Fruit fly (Drosophila melanogaster) whole organism, pupa: Measurements from ENCODE around the gene mRpS23.

Experiments
- CG10348 ChIP-seq: fragments of 200-800 bp; sonication (Bioruptor generic); IDR thresholded peaks from 2 replicates; pipeline ENCODE4 v1.3.6; 2022; ENCODE audit warnings: missing biosample characterization, missing genetic modification characterization
- CG12605 ChIP-seq: fragments of 200-800 bp; sonication (Bioruptor generic); IDR thresholded peaks from 2 replicates; pipeline ENCODE4 v1.3.6; 2022; ENCODE audit warnings: missing biosample characterization, missing genetic modification characterization
- CG13204 ChIP-seq: fragments of 200-800 bp; sonication (Bioruptor generic); optimal IDR thresholded peaks from 2 replicates; lab custom pipeline; 2018; ENCODE audit warnings: missing biosample characterization, mild to moderate bottlenecking, missing genetic modification characterization, moderate library complexity
- CG14655 ChIP-seq: fragments of 200-800 bp; sonication (Bioruptor generic); optimal IDR thresholded peaks from 3 replicates; lab custom pipeline; 2017; ENCODE audit warnings: mild to moderate bottlenecking, missing biosample characterization, missing genetic modification reagents, missing genetic modification characterization
- CG15710 ChIP-seq: fragments of 200-800 bp; sonication (Bioruptor generic); optimal IDR thresholded peaks from 2 replicates; lab custom pipeline; 2018; ENCODE audit warnings: missing biosample characterization, mild to moderate bottlenecking, missing genetic modification characterization, moderate library complexity
- CG17806 ChIP-seq: fragments of 200-800 bp; sonication (Bioruptor generic); optimal IDR thresholded peaks from 2 replicates; lab custom pipeline; 2018; ENCODE audit warnings: missing biosample characterization, mild to moderate bottlenecking, missing genetic modification characterization, moderate library complexity
- CG32121 ChIP-seq: fragments of 200-800 bp; sonication (Bioruptor generic); IDR thresholded peaks from 2 replicates; pipeline ENCODE4 v1.3.6; 2022; ENCODE audit warnings: missing biosample characterization, missing genetic modification characterization
- CG34367 ChIP-seq: fragments of 200-800 bp; sonication (Bioruptor generic); optimal IDR thresholded peaks from 2 replicates; lab custom pipeline; 2018; ENCODE audit warnings: missing biosample characterization, mild to moderate bottlenecking, missing genetic modification characterization
- CG4496 ChIP-seq: fragments of 200-800 bp; sonication (Bioruptor generic); IDR thresholded peaks from 3 replicates; pipeline ENCODE4 v1.3.6; 2022; ENCODE audit warnings: missing biosample characterization, missing genetic modification characterization
- CG8159 ChIP-seq: fragments of 200-800 bp; sonication (Bioruptor generic); optimal IDR thresholded peaks from 3 replicates; lab custom pipeline; 2018; ENCODE audit warnings: missing biosample characterization, mild to moderate bottlenecking, missing genetic modification characterization, moderate library complexity
- CG8301 ChIP-seq: fragments of 200-800 bp; sonication (Bioruptor generic); optimal IDR thresholded peaks from 2 replicates; lab custom pipeline; 2018; ENCODE audit warnings: missing biosample characterization, mild to moderate bottlenecking, missing genetic modification characterization
- CG9948 ChIP-seq: fragments of 200-800 bp; sonication (Bioruptor generic); optimal IDR thresholded peaks from 2 replicates; lab custom pipeline; 2018; ENCODE audit warnings: missing biosample characterization, mild to moderate bottlenecking, missing genetic modification characterization, moderate library complexity
- D1 ChIP-seq: fragments of 200-800 bp; sonication (Bioruptor generic); optimal IDR thresholded peaks from 2 replicates; lab custom pipeline; 2018; ENCODE audit warnings: missing biosample characterization, mild to moderate bottlenecking, missing genetic modification characterization, moderate library complexity
- EcR ChIP-seq: fragments of 200-800 bp; sonication (Bioruptor generic); optimal IDR thresholded peaks from 3 replicates; lab custom pipeline; 2019; ENCODE audit warnings: missing biosample characterization, missing genetic modification characterization, mild to moderate bottlenecking, moderate library complexity, missing genetic modification reagents
- Ets98B ChIP-seq: fragments of 200-800 bp; sonication (Bioruptor generic); IDR thresholded peaks from 2 replicates; pipeline ENCODE4 v1.3.6; 2022; ENCODE audit warnings: missing biosample characterization, missing genetic modification characterization
- Pif1A ChIP-seq: fragments of 200-800 bp; sonication (Bioruptor generic); optimal IDR thresholded peaks from 3 replicates; lab custom pipeline; 2016; ENCODE audit warnings: missing biosample characterization, missing genetic modification characterization
- Pif1B ChIP-seq: fragments of 200-800 bp; sonication (Bioruptor generic); optimal IDR thresholded peaks from 3 replicates; lab custom pipeline; 2016; ENCODE audit warnings: missing biosample characterization, missing genetic modification characterization
- Snoo ChIP-seq: fragments of 200-800 bp; sonication (Bioruptor generic); optimal IDR thresholded peaks from 3 replicates; lab custom pipeline; 2017; ENCODE audit warnings: missing biosample characterization, mild to moderate bottlenecking, missing genetic modification characterization, inconsistent platforms
- fd96Ca ChIP-seq: fragments of 200-800 bp; sonication (Bioruptor generic); IDR thresholded peaks from 3 replicates; pipeline ENCODE4 v1.3.6; 2022; ENCODE audit warnings: missing biosample characterization, missing genetic modification characterization
- gl ChIP-seq: fragments of 200-800 bp; sonication (Bioruptor generic); optimal IDR thresholded peaks from 2 replicates; lab custom pipeline; 2018; ENCODE audit warnings: missing biosample characterization, mild to moderate bottlenecking, missing genetic modification characterization
- rn ChIP-seq: fragments of 200-800 bp; sonication (Bioruptor generic); IDR thresholded peaks from 2 replicates; pipeline ENCODE4 v1.3.6; 2022; ENCODE audit warnings: missing biosample characterization, missing genetic modification characterization

Gene mRpS23

dm6 chr2L:13849125-13849524, 14.3 kb upstream of the mRpS23 start, which contains the start of gene CG7968:
TSS of gene CG7968 (plus strand) at chr2L:13849400.
- TF ChIP-seq CG12605 (no peak), Pif1B (no peak), CG32121 (GFP tag; lab: Robert Waterston, UW) (no peak), rn (GFP tag; lab: Robert Waterston, UW) (no peak), CG10348 (GFP tag; lab: Robert Waterston, UW) (no peak), CG34367 (tag; lab: Kevin White, UChicago) (no peak), fd96Ca (no peak), gl (no peak), EcR (no peak), CG15710 (tag; lab: Kevin White, UChicago) (no peak), CG8159 (tag; lab: Kevin White, UChicago) (no peak), D1 (tag; lab: Kevin White, UChicago) (no peak), CG13204 (GFP tag; lab: Kevin White, UChicago) (no peak)

dm6 chr2L:13847625-13848024, 12.8 kb upstream of the mRpS23 start, which contains the start of gene CG7953:
TSS of gene CG7953 (plus strand) at chr2L:13847925.
- TF ChIP-seq D1 (tag; lab: Kevin White, UChicago): no peak
- no peak for TF ChIP-seq CG15710 (tag; lab: Kevin White, UChicago)
- TF ChIP-seq CG14655 (GFP tag; lab: Kevin White, UChicago): no peak
- TF ChIP-seq CG12605: no peak
- no peak for TF ChIP-seq CG32121 (GFP tag; lab: Robert Waterston, UW)
- no peak for TF ChIP-seq CG4496 (GFP tag; lab: Robert Waterston, UW)
- no peak for TF ChIP-seq CG34367 (tag; lab: Kevin White, UChicago)
- TF ChIP-seq Snoo (tag; lab: Kevin White, UChicago): no peak
- TF ChIP-seq CG9948 (tag; lab: Kevin White, UChicago): no peak
- no peak for TF ChIP-seq Pif1B
- no peak for TF ChIP-seq CG8301 (tag; lab: Kevin White, UChicago)
- TF ChIP-seq gl: no peak
- no peak for TF ChIP-seq rn (GFP tag; lab: Robert Waterston, UW)
- no peak for TF ChIP-seq CG10348 (GFP tag; lab: Robert Waterston, UW)
- no peak for TF ChIP-seq Ets98B (GFP tag; lab: Robert Waterston, UW)
- no peak for TF ChIP-seq CG17806 (tag; lab: Kevin White, UChicago)
- TF ChIP-seq Pif1A: no peak
- TF ChIP-seq CG8159 (tag; lab: Kevin White, UChicago): no peak
- TF ChIP-seq, all 21 proteins: peak for 0

dm6 chr2L:13846239-13846802, 11.4 kb upstream of the mRpS23 start, which contains the start of gene CG7916:
TSS of gene CG7916 (plus strand) at chr2L:13846752.
- TF ChIP-seq CG17806 (tag; lab: Kevin White, UChicago): no peak
- TF ChIP-seq CG13204 (GFP tag; lab: Kevin White, UChicago): no peak
- TF ChIP-seq gl: no peak
- no peak for TF ChIP-seq Pif1B
- TF ChIP-seq CG4496 (GFP tag; lab: Robert Waterston, UW): no peak
- no peak for TF ChIP-seq CG8159 (tag; lab: Kevin White, UChicago)
- no peak for TF ChIP-seq CG32121 (GFP tag; lab: Robert Waterston, UW)
- TF ChIP-seq rn (GFP tag; lab: Robert Waterston, UW): no peak
- no peak for TF ChIP-seq CG9948 (tag; lab: Kevin White, UChicago)
- no peak for TF ChIP-seq CG34367 (tag; lab: Kevin White, UChicago)
- no peak for TF ChIP-seq Snoo (tag; lab: Kevin White, UChicago)
- no peak for TF ChIP-seq CG14655 (GFP tag; lab: Kevin White, UChicago)
- no peak for TF ChIP-seq EcR
- no peak for TF ChIP-seq CG15710 (tag; lab: Kevin White, UChicago)
- no peak for TF ChIP-seq CG10348 (GFP tag; lab: Robert Waterston, UW)
- TF ChIP-seq Pif1A: no peak
- no peak for TF ChIP-seq fd96Ca
- no peak for TF ChIP-seq CG8301 (tag; lab: Kevin White, UChicago)
- no peak for TF ChIP-seq Ets98B (GFP tag; lab: Robert Waterston, UW)
- TF ChIP-seq CG12605: no peak

dm6 chr2L:13845178-13845577, 10.3 kb upstream of the mRpS23 start, which contains the start of gene CG8997:
TSS of gene CG8997 (minus strand) at chr2L:13845325.
- no peak for TF ChIP-seq gl
- no peak for TF ChIP-seq EcR
- no peak for TF ChIP-seq CG10348 (GFP tag; lab: Robert Waterston, UW)
- no peak for TF ChIP-seq CG12605
- TF ChIP-seq CG4496 (GFP tag; lab: Robert Waterston, UW): no peak
- TF ChIP-seq Pif1B: no peak
- no peak for TF ChIP-seq Snoo (tag; lab: Kevin White, UChicago)
- no peak for TF ChIP-seq rn (GFP tag; lab: Robert Waterston, UW)
- TF ChIP-seq Ets98B (GFP tag; lab: Robert Waterston, UW): no peak
- TF ChIP-seq CG17806 (tag; lab: Kevin White, UChicago): no peak
- TF ChIP-seq CG15710 (tag; lab: Kevin White, UChicago): no peak
- TF ChIP-seq, all 21 proteins: peak for 0

dm6 chr2L:13843692-13844284, 8.9 kb upstream of the mRpS23 start, which contains the start of gene CG33306:
TSS of gene CG33306 (minus strand) at chr2L:13843742.
- no peak for TF ChIP-seq CG12605
- no peak for TF ChIP-seq CG15710 (tag; lab: Kevin White, UChicago)
- TF ChIP-seq CG14655 (GFP tag; lab: Kevin White, UChicago): no peak
- no peak for TF ChIP-seq CG10348 (GFP tag; lab: Robert Waterston, UW)
- TF ChIP-seq Pif1B: no peak
- no peak for TF ChIP-seq rn (GFP tag; lab: Robert Waterston, UW)
- no peak for TF ChIP-seq CG34367 (tag; lab: Kevin White, UChicago)
- TF ChIP-seq fd96Ca: no peak
- no peak for TF ChIP-seq D1 (tag; lab: Kevin White, UChicago)
- TF ChIP-seq CG17806 (tag; lab: Kevin White, UChicago): no peak
- no peak for TF ChIP-seq CG4496 (GFP tag; lab: Robert Waterston, UW)
- TF ChIP-seq Ets98B (GFP tag; lab: Robert Waterston, UW): no peak
- TF ChIP-seq CG8301 (tag; lab: Kevin White, UChicago): no peak
- TF ChIP-seq CG9948 (tag; lab: Kevin White, UChicago): no peak
- TF ChIP-seq CG13204 (GFP tag; lab: Kevin White, UChicago): no peak
- TF ChIP-seq CG8159 (tag; lab: Kevin White, UChicago): no peak
- TF ChIP-seq EcR: no peak
- TF ChIP-seq CG32121 (GFP tag; lab: Robert Waterston, UW): no peak
- no peak for TF ChIP-seq gl
- TF ChIP-seq Snoo (tag; lab: Kevin White, UChicago): no peak
